Worm (Caenorhabditis elegans): Measurements from ENCODE around the gene str-249.
A peak's percentile ranks its signal among the peaks of the same experiment; 100 is the strongest.

The str-249 gene

ce11 chrIV:7190409-7190808 lies 3.8 kb upstream of the str-249 start:
- no peak for TF ChIP-seq mab-5 (tag; optimal IDR thresholded peaks at IDR 0.05)
- no peak for TF ChIP-seq ham-2 (GFP tag; optimal IDR thresholded peaks at IDR 0.05)

DNA sequence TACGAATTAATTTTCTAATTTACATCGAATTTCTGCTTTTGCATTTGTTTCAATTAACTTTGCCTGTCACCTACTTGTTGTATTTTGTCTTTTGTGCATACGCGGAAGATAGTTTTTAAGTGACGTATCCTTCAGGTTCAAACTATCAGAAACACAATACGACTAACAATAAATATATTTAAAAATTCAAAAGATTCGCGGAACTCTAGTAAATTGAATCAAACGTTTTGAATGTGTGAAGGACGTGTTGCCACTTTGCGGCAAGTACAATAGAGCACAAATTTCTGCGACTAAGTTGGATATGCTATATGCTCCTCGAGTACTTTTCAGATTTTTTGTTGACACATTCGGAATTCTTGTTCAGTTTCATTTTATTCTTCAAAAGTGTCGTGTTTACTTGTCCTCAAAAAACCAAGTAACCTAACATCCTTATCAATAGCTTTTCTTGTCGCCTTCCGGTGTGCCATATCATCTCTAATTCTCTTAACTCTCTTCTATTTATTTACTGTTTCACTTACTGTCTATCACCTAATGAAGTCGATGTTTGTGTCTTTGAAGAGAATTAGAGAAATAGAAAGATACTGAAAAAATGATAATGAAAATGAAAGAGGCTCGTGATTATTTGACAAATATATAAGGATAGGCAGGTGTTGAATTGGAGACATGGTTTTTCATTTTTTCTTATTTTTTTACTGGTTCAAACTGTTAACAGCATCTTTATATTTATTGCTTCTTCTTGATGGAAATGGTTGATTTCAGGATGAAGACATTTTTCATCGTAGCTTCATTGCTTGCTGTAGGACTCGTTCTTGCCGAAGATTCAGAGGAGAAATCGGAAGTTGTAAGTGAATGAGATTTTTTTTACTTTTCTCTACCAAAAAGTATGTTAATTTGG lies 2.1 kb upstream of the str-249 start, which contains the start of gene srlf-7:
Gene srlf-7, plus strand, starts transcription at position 760 of the 895 bp plus-strand sequence.
- TF ChIP-seq ces-1 (GFP tag; optimal IDR thresholded peaks at IDR 0.05): peak; percentile 69
- no peak for TF ChIP-seq ham-2 (GFP tag; optimal IDR thresholded peaks at IDR 0.05)
- TF ChIP-seq nhr-237 (tag; optimal IDR thresholded peaks at IDR 0.05): no peak

ce11 chrIV:7188030-7188429 lies 1.4 kb upstream of the str-249 start, which contains the start of gene C42D4.13:
Gene C42D4.13, minus strand, starts transcription at chrIV:7188130.
- TF ChIP-seq mab-5 (tag; optimal IDR thresholded peaks at IDR 0.05): no peak
- no peak for TF ChIP-seq ceh-43 (GFP tag; optimal IDR thresholded peaks at IDR 0.05)
- no peak for TF ChIP-seq lin-32 (GFP tag; optimal IDR thresholded peaks at IDR 0.05)
- TF ChIP-seq mep-1 (tag; optimal IDR thresholded peaks at IDR 0.05): no peak
- no peak for TF ChIP-seq cnd-1 (tag; optimal IDR thresholded peaks at IDR 0.05)
- no peak for TF ChIP-seq pha-4 (tag; optimal IDR thresholded peaks at IDR 0.05)
- TF ChIP-seq blmp-1 (tag; optimal IDR thresholded peaks at IDR 0.05): no peak
- TF ChIP-seq elt-3 (tag; optimal IDR thresholded peaks at IDR 0.05): no peak
- no peak for TF ChIP-seq elt-1 (tag; optimal IDR thresholded peaks at IDR 0.05; ENCODE audit: borderline replicate concordance, insufficient read depth)
- no peak for TF ChIP-seq hlh-1 (tag; optimal IDR thresholded peaks at IDR 0.05)
- no peak for TF ChIP-seq nhr-76 (tag; optimal IDR thresholded peaks at IDR 0.05)
- no peak for TF ChIP-seq flh-1 (GFP tag; optimal IDR thresholded peaks at IDR 0.05)
- TF ChIP-seq nhr-12 (tag; optimal IDR thresholded peaks at IDR 0.05): no peak
- no peak for TF ChIP-seq sptf-1 (tag; optimal IDR thresholded peaks at IDR 0.05)
- no peak for TF ChIP-seq mls-2 (tag; optimal IDR thresholded peaks at IDR 0.05)
- no peak for TF ChIP-seq lin-13 (tag; optimal IDR thresholded peaks at IDR 0.05)
- no peak for TF ChIP-seq unc-39 (tag; optimal IDR thresholded peaks at IDR 0.05)
- TF ChIP-seq lsy-2 (tag; optimal IDR thresholded peaks at IDR 0.05): no peak
- TF ChIP-seq drap-1 (GFP tag; optimal IDR thresholded peaks at IDR 0.05): no peak
- TF ChIP-seq unc-62 (GFP tag; optimal IDR thresholded peaks at IDR 0.05): no peak

ce11 chrIV:7184597-7184996 lies 2.1 kb downstream of the str-249 start, which contains the start of gene clec-179:
Gene clec-179, minus strand, starts transcription at chrIV:7184697.
- TF ChIP-seq lin-13 (tag; optimal IDR thresholded peaks at IDR 0.05): no peak
- TF ChIP-seq ham-2 (GFP tag; optimal IDR thresholded peaks at IDR 0.05): no peak

- TF ChIP-seq unc-120 (tag; optimal IDR thresholded peaks at IDR 0.05; ENCODE audit: poor library complexity, severe bottlenecking) (no peak), ces-1 (GFP tag; optimal IDR thresholded peaks at IDR 0.05) (no peak), ztf-11 (tag; optimal IDR thresholded peaks at IDR 0.05) (no peak), tbx-8 (GFP tag; optimal IDR thresholded peaks at IDR 0.05) (no peak), drap-1 (GFP tag; optimal IDR thresholded peaks at IDR 0.05) (no peak), zip-8 (tag; optimal IDR thresholded peaks at IDR 0.05) (no peak), ceh-43 (GFP tag; optimal IDR thresholded peaks at IDR 0.05) (no peak), lsy-2 (tag; optimal IDR thresholded peaks at IDR 0.05) (no peak), blmp-1 (tag; optimal IDR thresholded peaks at IDR 0.05) (no peak), pha-4 (tag; optimal IDR thresholded peaks at IDR 0.05) (no peak), hlh-1 (tag; optimal IDR thresholded peaks at IDR 0.05) (no peak), mep-1 (tag; optimal IDR thresholded peaks at IDR 0.05) (no peak), snpc-4 (tag; optimal IDR thresholded peaks at IDR 0.05) (no peak), M03D4.4 (tag; optimal IDR thresholded peaks at IDR 0.05) (no peak), lin-13 (tag; optimal IDR thresholded peaks at IDR 0.05) (no peak), sem-2 (GFP tag; optimal IDR thresholded peaks at IDR 0.05) (no peak), elt-3 (tag; optimal IDR thresholded peaks at IDR 0.05) (no peak), unc-39 (tag; optimal IDR thresholded peaks at IDR 0.05) (no peak), sptf-1 (tag; optimal IDR thresholded peaks at IDR 0.05) (no peak)
Observed at ce11 chrIV:7182818-7183217, 3.8 kb downstream of the str-249 start.

Measured in whole organism, mixed stage, embryonic.